Worm (Caenorhabditis elegans) whole organism, L4 larva: Measurements from ENCODE around the gene T08D10.3.

ENCODE experiments used
- dpl-1 ChIP-seq: fragments of 150-350 bp; optimal IDR thresholded peaks from 2 replicates; lab custom pipeline; 2014; ENCODE audit warnings: missing biosample characterization, missing genetic modification reagents, missing genetic modification characterization
- egl-43 ChIP-seq: fragments of 200-800 bp; sonication (Bioruptor generic); IDR thresholded peaks from 2 replicates; pipeline ENCODE4 v1.3.6; 2022; ENCODE audit warnings: missing genetic modification reagents, missing genetic modification characterization, missing compliant biosample characterization
- fos-1 ChIP-seq: fragments of 150-350 bp; optimal IDR thresholded peaks from 2 replicates; lab custom pipeline; 2014; ENCODE audit warnings: missing biosample characterization, missing genetic modification characterization
- lin-13 ChIP-seq: fragments of 150-350 bp; optimal IDR thresholded peaks from 2 replicates; lab custom pipeline; 2014; ENCODE audit warnings: missing biosample characterization, missing genetic modification reagents, missing genetic modification characterization
- lin-15B ChIP-seq: fragments of 150-350 bp; sonication (generic microtip); optimal IDR thresholded peaks from 3 replicates; lab custom pipeline; 2014; ENCODE audit warnings: missing biosample characterization, missing genetic modification characterization
- sdz-12 ChIP-seq: fragments of 200-800 bp; sonication (Bioruptor generic); optimal IDR thresholded peaks from 2 replicates; lab custom pipeline; 2018; ENCODE audit warnings: mild to moderate bottlenecking, missing genetic modification characterization, missing compliant biosample characterization
- zip-2 ChIP-seq: fragments of 150-350 bp; optimal IDR thresholded peaks from 2 replicates; lab custom pipeline; 2014; ENCODE audit warnings: missing biosample characterization, missing genetic modification characterization

- TF ChIP-seq lin-13 (GFP tag; lab: Kevin White, UChicago): no peak
- no peak for TF ChIP-seq fos-1 (tag; lab: Kevin White, UChicago)
- TF ChIP-seq zip-2: no peak
- no peak for TF ChIP-seq lin-15B (tag; lab: Kevin White, UChicago)
- no peak for TF ChIP-seq egl-43 (GFP tag; lab: Robert Waterston, UW)
- TF ChIP-seq sdz-12 (GFP tag; lab: Kevin White, UChicago): no peak
- TF ChIP-seq dpl-1: no peak
These were observed 45.2 kb upstream of the T08D10.3 start, which contains the start of gene Y62H9A.15 for ce11 chrX:11910046-11910445.
